Worm (Caenorhabditis elegans) whole organism, L1 larva: ENCODE results near the gene smg-4.

Experiments used
- aly-2 ChIP-seq: fragments of 150-350 bp; optimal IDR thresholded peaks from 2 replicates; lab custom pipeline; 2014; ENCODE audit warnings: missing biosample characterization, missing genetic modification characterization
- egl-13 ChIP-seq: sonication (generic microtip); optimal IDR thresholded peaks from 2 replicates; lab custom pipeline; 2016; ENCODE audit warnings: missing genotype, missing genetic modification reagents, missing genetic modification characterization, missing compliant biosample characterization
- irx-1 ChIP-seq: sonication (generic microtip); optimal IDR thresholded peaks from 2 replicates; lab custom pipeline; 2016; ENCODE audit warnings: missing genetic modification characterization, missing compliant biosample characterization
- jun-1 ChIP-seq: fragments of 150-350 bp; optimal IDR thresholded peaks from 2 replicates; lab custom pipeline; 2014; ENCODE audit warnings: missing biosample characterization, missing genetic modification reagents, missing genetic modification characterization
- mdl-1 ChIP-seq, 2 experiments: fragments of 150-350 bp; optimal IDR thresholded peaks; 2 replicates each; lab custom pipeline; 2014 to 2017; ENCODE audit warnings: missing biosample characterization in 2 of 2, missing genetic modification characterization in 2 of 2, inconsistent platforms in 1 of 2
- nhr-77 ChIP-seq: fragments of 150-350 bp; optimal IDR thresholded peaks from 2 replicates; lab custom pipeline; 2014; ENCODE audit warnings: missing biosample characterization, missing genetic modification characterization
- nhr-85 ChIP-seq: sonication (generic microtip); peaks from one replicate; lab custom pipeline; 2016; ENCODE audit warnings: missing genetic modification characterization, inconsistent platforms, missing compliant biosample characterization
- unc-130 ChIP-seq: fragments of 150-350 bp; optimal IDR thresholded peaks from 2 replicates; lab custom pipeline; 2017; ENCODE audit warnings: missing biosample characterization, missing genetic modification characterization, inconsistent platforms
- zag-1 ChIP-seq: fragments of 150-350 bp; optimal IDR thresholded peaks from 2 replicates; lab custom pipeline; 2014; ENCODE audit warnings: missing biosample characterization, missing genetic modification characterization

DNA sequence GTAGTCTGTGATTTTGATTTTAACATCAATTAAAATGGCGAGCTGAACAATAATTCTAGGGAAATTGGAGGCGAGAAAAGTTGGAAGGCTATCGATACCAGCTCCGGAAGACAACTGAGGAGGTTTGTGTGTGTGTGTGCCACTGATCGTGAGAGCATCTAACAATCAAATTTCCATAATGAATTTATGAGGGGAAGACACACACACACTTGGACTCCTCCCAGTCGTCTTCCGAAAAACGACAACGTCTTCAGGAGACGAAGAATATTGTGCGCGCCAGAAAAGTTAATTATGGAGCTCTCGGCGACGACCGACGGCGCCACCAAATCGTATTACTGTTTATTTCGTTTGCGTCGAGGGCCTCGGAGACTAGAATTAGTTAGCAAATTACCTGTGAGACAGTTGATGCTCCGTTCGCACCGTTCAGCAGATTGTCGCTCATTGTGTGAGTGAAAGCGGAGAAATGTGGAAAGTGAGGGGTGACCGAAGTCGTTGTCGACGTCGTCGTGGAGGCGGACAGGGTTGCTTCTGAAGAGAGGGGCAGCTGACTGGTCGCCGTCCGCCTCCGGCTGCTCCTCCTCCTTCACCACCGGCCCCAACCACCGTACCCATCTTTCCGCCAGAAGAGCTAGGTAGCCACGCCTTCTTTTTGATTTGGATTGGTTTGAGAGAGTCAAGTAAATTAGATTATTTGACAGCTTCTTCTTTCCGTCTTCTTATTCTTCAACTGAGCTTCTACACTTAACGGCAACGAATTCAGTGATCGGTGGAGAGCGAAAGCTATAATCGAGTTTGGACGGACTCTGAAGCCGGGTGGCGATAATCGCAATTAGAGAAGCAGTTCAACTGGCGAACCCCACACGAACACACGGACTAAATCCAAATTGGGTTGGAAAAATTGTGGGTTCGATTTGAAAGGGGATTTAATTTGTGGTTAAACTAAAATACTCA is 8.4 kb downstream of the smg-4 start, which contains the start of gene unc-42:
- no peak for TF ChIP-seq nhr-85 (tag; lab: Kevin White, UChicago)
- TF ChIP-seq zag-1, result no peak
- no peak for TF ChIP-seq jun-1 (tag; lab: Kevin White, UChicago)
- no peak for TF ChIP-seq mdl-1 (tag; optimal IDR thresholded peaks at IDR 0.05; lab: Kevin White, UChicago)
- TF ChIP-seq unc-130, result no peak
- no peak for TF ChIP-seq irx-1 (tag; lab: Kevin White, UChicago)
- TF ChIP-seq aly-2 (tag; lab: Kevin White, UChicago), result no peak
- no peak for TF ChIP-seq egl-13 (tag; lab: Kevin White, UChicago)
- no peak for TF ChIP-seq nhr-77 (tag; lab: Kevin White, UChicago)
